Worm (Caenorhabditis elegans) whole organism, dauer: ENCODE results near the gene sru-44.
"Not testable (repeated sequence)": the region's sequence is repeated elsewhere in the genome, so short reads cannot be mapped to it uniquely, and the experiment has no call there.

ENCODE experiments used
- unc-62 ChIP-seq: sonication (generic microtip); optimal IDR thresholded peaks from 2 replicates; lab custom pipeline; 2017; ENCODE audit warnings: missing biosample characterization, missing genetic modification reagents, missing genetic modification characterization

The sru-44 gene

DNA sequence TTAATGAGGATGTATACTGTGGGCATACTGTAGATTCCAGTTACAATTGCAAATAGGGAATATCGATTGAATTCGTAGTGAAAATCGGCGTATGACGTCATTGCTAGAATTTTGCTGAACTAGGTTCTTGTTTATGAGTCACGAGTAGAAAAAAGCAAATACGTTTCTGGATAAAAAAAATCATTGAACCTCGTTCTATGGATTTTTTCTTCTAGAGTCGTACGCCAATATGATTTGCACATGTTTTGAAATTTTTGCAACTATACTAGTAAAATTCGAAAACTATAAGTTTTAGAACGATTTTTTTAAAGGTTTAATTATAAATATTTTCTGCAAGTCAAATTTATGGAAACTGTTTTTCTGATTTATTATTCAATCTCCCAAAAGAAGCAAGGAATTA is at the start of gene sru-44:
TSS of gene sru-44 (minus strand) at position 101 of the 400 bp plus-strand sequence.
- TF ChIP-seq unc-62 (GFP tag; lab: Kevin White, UChicago): no peak

DNA sequence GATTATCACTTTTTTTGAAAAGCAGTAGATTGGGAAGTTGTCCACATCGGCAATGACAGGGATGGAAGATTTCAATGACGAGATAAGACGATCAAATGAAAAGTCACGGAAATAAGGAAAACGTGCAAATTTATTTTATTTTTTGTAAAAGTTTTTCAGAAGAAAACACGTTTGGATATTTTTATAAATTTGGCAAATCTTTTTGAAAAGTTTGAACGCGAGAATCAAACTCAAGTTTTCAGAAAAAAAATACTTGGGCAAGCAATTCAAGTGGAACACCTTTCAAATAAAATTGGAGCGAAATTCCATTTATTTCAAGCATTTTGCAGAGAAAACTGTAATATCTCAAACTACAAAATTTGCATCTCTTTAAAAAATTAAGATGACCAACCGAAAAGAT is 47.4 kb upstream of the sru-44 start, which contains the start of gene F36D3.5:
TSS of gene F36D3.5 (minus strand) at position 101 of the 400 bp plus-strand sequence.
- TF ChIP-seq unc-62 (GFP tag; lab: Kevin White, UChicago): not testable (repeated sequence)

DNA sequence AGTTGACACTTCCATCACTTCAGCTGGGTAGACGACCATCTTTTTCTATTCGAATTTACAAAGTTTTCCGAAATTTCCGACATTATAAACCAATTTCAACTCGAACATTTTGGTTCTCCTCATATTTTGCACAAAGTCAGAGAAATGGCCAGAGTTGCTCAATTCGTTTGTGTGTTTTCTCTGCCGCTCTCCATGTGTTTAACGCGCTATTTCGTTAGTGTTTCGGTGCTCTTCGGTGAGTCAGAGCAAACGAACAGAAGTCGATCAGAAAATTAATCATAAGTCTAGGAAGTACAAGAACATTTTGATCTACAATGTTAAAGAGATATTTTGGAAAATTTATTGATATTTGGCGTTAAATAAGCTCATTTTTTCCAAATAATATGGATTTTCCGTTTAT is 40.9 kb upstream of the sru-44 start, which contains the start of gene srr-3:
TSS of gene srr-3 (minus strand) at position 101 of the 400 bp plus-strand sequence.
- no peak for TF ChIP-seq unc-62 (GFP tag; lab: Kevin White, UChicago)

DNA sequence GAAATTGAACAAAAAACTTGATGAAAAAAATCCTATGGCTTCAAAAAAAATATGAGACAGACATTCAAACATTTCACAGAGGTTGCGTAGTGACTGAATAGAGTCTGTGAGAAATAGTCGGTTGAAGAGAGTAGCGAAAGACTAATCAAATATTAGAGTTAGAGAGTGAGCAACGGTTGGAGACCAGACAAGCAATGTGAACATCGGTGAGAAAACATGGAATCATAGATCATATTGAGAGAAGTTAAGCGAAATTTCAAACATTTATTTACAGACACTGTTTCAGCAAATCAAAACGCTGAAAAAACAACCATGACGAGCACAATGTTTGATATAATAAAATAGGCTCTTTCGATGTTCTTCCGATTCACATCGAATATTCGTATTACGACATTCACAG is 38.9 kb upstream of the sru-44 start:
- TF ChIP-seq unc-62 (GFP tag; lab: Kevin White, UChicago): no peak

DNA sequence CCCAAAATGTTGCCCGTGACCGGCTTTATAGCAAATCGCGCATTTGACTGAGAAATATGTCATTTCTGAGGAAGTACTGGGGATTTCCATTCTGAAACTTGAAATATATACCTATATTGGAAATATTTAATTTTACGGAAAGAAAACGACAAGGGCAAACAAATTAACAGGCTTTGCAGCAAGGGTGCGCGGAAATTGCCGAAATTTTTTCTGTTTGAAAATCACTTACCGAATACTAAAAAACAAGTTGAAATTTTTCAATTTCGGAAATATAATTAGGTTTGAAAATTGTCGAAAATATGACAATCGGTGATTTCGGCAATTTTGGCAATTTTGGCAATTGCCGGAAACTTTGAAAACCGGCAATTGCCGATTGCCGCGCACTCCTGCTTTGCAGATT is 38.1 kb upstream of the sru-44 start, which contains the start of gene nhr-54:
TSS of gene nhr-54 (minus strand) at position 101 of the 400 bp plus-strand sequence.
- no peak for TF ChIP-seq unc-62 (GFP tag; lab: Kevin White, UChicago)

DNA sequence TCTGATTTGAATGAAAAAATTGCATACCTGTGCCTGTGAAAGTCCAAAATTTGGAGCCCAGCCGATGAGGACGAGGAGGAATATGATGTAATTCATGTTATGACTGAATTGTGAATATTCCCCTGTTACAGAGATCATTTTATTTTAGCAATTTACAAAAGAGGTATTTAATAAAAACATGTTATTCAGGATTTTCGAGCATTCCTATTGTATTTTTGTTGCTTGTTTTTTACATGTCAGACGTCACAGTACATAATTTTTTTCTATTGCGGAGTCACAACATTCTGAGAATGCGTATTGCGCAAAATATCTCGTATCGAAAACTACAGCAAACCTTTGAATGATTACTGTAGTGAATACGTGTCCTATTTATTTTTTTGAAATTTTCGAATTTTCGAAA is 35.4 kb upstream of the sru-44 start, which contains the start of gene F36D3.14:
TSS of gene F36D3.14 (minus strand) at position 101 of the 400 bp plus-strand sequence.
- TF ChIP-seq unc-62 (GFP tag; lab: Kevin White, UChicago): no peak

DNA sequence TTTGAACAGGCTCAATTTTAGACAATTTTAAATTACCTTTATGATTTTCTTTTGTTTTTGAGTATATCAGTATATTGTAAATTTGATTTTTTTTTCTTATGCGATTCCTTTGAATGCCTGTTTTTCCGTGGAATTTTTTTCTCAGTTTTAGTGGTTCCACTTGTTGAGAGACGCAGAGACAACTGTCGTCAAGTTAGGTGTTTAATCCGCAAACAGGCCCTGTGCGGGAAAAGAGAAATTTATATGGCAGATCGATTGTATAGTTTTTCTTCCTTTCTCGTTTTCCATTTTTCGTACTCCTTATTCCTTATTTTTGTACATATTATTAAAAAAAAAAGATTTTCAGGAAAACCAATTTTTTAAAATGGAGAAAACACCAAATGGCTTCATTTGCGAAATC is 31.3 kb upstream of the sru-44 start, which contains the start of gene F36D3.1:
TSS of gene F36D3.1 (plus strand) at position 347 of the 400 bp plus-strand sequence.
- no peak for TF ChIP-seq unc-62 (GFP tag; lab: Kevin White, UChicago)

DNA sequence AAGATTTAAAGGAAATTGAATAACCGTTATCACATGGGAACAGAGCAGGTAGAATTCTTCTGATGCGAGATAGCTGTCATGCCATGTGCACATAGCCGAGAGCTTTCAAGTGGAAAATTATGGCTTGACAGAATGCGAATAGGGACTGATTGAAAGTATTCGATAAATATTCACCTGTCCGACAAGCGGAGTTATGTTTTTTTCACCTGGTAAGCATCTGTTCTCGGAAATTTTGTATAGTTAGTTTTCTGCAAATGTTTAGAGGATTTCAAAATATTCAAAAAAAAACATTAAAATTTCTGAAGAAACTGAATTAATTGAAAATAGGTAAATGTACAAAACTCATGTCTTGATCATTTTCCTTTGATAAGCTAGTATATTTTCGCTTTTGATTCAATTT is 29.8 kb upstream of the sru-44 start, which contains the start of gene srh-136:
TSS of gene srh-136 (minus strand) at position 93 of the 400 bp plus-strand sequence.
- no peak for TF ChIP-seq unc-62 (GFP tag; lab: Kevin White, UChicago)

DNA sequence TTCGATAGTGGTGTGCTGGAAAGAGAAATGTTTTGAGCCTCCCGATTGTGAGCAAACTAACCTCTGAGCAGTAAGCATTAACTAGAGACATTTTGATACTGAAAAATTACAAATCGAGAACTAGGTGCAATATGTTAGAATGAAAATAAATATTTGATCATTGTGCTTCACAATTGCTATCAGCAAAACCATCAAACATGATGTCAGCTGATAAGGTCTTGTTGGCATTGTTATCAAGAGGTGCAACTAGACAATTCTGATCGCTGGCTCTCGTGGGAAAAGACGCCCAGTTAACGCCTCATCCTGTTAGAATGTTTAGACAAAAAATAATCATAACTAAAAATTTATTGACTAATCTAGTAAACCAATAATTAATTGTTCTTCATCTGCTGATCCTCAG is 26.6 kb upstream of the sru-44 start, which contains the start of gene comt-2:
TSS of gene comt-2 (minus strand) at position 131 of the 400 bp plus-strand sequence.
- no peak for TF ChIP-seq unc-62 (GFP tag; lab: Kevin White, UChicago)

DNA sequence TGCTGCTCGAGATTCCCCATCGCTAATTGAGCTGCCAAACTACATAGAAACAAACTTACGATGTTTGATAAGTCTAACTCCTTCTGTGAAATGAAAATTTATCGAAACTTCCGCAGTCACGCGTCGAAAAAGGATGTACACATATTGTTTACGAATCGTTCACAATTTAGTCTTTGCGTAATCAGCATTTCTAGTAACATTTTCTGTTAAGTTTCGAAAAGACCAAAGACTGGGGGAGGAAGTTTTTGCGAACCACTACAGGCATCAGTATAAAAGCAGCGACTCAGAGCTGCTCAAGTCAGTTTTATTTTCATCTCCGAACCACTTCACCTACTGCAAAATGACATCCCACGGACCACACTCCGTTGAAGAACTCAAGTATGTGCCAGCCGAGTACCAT is 20.4 kb upstream of the sru-44 start, which contains the start of gene sqst-4:
TSS of gene sqst-4 (plus strand) at position 301 of the 400 bp plus-strand sequence.
- no peak for TF ChIP-seq unc-62 (GFP tag; lab: Kevin White, UChicago)

DNA sequence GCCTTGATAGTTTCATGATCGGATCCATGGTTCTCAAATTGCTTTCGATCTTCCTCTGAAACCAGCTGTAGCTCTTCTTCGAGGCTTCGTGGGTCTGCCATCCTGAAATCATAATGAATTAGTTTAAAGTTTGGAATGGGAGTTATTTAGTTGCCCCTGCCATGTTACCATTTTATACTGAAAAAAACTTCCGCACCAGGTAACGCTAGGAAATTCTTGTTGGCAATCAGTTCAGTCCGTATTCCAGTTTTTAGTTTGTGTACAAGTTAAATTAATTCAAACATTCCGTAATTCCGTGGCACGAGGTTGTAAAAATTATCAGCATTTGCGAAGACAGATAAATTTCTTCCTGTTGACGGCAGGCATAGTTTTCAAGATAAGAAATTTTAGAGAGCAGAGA is 19.7 kb upstream of the sru-44 start, which contains the start of gene Y32B12A.5:
TSS of gene Y32B12A.5 (minus strand) at position 101 of the 400 bp plus-strand sequence.
- TF ChIP-seq unc-62 (GFP tag; lab: Kevin White, UChicago): no peak

DNA sequence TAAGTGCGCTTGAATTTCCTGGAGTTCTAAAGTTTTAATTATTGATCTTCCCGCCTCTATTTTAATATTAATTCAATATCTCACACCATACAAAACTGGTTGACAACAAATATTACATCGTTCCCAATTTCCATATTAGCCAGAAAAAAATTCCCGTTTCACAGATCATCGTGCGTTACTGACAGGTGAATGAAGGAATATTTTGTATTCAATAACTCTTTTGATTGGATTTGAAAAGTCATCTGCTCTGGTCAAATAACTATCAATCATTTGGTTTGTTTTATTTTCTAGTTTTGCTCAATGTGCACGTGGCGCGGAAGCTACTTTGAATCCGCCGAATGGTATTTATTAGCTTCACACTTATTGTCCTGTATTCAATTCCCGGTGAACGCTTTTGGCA is 15.9 kb upstream of the sru-44 start, which contains the start of gene srh-139:
TSS of gene srh-139 (plus strand) at position 301 of the 400 bp plus-strand sequence.
- TF ChIP-seq unc-62 (GFP tag; lab: Kevin White, UChicago): no peak

DNA sequence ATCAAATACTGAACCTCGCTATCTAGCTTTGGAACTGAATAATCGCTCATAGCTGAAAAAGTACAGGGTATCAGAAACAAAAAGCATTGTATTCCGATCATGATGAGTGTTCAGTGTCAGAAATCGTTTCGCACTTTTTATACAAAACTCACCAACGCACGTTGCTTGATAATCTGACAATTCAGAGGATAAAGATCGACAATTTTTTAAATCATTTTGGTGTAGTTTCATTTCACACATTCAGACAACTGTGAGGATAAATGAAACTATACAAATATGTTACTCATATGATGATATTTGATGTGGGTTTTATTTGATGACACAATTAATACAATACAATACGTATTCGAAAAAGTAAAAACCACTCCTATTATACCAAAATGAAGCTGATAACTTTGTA is 15.3 kb upstream of the sru-44 start, which contains the start of gene F57E7.2:
TSS of gene F57E7.2 (minus strand) at position 101 of the 400 bp plus-strand sequence.
- no peak for TF ChIP-seq unc-62 (GFP tag; lab: Kevin White, UChicago)

DNA sequence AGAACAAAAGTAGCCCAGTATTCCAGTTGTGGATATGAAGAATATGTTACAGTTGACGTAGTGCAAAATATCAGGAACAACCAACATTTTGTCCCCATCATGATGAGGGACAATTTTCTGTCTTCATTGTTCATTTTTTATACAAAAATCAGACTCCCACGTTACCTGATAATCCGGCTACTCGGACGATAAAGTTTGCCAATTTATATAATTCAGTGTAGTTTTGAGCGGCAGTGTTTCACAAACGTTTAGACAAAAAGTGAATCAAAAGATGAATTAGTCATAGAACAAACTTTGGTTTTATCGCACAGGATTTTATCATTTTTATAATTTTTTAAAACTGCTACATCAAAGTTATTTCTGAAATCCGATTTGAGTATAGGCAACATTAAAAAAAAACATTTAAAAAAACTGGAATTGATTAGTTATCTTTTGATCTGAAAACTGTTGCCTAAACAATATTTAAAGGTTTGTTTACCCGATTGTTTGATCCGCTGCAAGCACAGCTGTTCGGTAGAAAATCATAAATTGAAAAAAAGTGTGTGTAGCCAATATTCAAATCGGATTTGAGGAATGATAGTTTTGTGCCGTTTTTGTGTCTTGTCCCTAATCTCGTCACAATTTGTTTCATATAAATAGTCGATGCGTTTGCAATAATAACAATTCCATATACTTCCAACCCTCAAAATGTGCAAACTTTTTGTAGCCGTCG is 13.3 kb upstream of the sru-44 start, which contains the start of the genes F57E7.4 and spig-6:
TSS of gene F57E7.4 (minus strand) at position 101 of the 712 bp plus-strand sequence.
TSS of gene spig-6 (plus strand) at position 662 of the 712 bp plus-strand sequence.
- TF ChIP-seq unc-62 (GFP tag; lab: Kevin White, UChicago): no peak

DNA sequence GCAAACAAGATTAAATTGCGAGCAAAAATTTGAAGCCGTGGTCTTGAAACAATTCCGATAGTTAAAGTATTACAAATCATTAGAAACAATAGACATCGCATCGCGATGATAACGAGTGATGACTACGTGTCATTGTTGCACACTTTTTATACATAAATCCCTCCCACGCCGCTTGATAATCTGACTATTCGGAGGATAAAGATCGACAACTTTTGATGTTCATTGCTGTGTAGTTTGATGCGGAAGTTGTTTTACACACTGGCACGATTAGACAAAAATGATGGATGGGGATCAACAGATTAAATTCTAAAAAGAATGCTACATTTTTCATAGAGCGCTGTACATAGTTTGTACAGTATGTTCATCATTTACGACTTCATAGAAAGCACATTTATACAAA is 11.5 kb upstream of the sru-44 start, which contains the start of gene T08G3.11:
TSS of gene T08G3.11 (minus strand) at position 101 of the 400 bp plus-strand sequence.
- no peak for TF ChIP-seq unc-62 (GFP tag; lab: Kevin White, UChicago)
